Worm (Caenorhabditis elegans): ENCODE measurements around the gene Y9C2UA.1.

Gene Y9C2UA.1

DNA sequence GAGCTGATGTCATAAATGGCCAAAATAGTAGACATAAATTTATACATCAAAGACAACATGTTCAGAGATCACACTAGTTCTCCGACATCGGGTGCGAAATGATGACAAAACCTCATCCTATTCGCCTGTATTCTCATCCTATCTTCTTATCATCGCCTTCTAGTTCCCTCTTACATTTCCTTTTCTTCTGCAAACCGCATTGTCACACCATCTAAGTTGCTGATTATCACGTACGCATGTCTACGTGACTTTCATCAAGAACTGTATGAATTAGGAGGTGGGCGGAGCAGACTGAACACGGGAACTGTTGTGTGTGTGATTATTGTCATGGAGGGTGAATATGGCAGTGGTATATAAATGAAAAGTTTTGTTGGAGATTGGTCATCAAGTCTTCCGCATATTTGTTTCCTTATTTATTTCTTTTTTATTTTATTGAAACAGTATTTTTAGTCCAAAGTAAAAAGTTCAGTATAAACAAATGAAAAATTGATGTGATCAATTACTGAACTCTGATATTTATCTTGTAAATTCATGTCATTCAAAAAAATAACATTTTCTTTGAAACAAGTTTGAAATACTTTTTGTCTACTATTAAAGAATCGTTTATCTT is 20.9 kb downstream of the Y9C2UA.1 start:
- TF ChIP-seq sup-37 (GFP tag; optimal IDR thresholded peaks at IDR 0.05) (no peak), elt-3 (tag; optimal IDR thresholded peaks at IDR 0.05) (peak in 5 of 6 experiments; percentile 18 to 96 (median 82)), C16A3.4 (tag; optimal IDR thresholded peaks at IDR 0.05) (peak; percentile 14), nhr-77 (tag; optimal IDR thresholded peaks at IDR 0.05) (no peak), mef-2 (tag; optimal IDR thresholded peaks at IDR 0.05) (no peak), skn-1 (tag; optimal IDR thresholded peaks at IDR 0.05) (peak; percentile 90), nhr-76 (tag; optimal IDR thresholded peaks at IDR 0.05) (peak; percentile 0), nhr-20 (tag; optimal IDR thresholded peaks at IDR 0.05) (peak; percentile 78), nhr-90 (tag; optimal IDR thresholded peaks at IDR 0.05; ENCODE audit: poor library complexity) (peak; percentile 65), lin-35 (GFP tag; optimal IDR thresholded peaks at IDR 0.05) (peak in 1 of 2 experiments; percentile 42), lin-39 (tag; optimal IDR thresholded peaks at IDR 0.05) (no peak), fkh-10 (GFP tag; optimal IDR thresholded peaks at IDR 0.05) (no peak), ces-1 (GFP tag; optimal IDR thresholded peaks at IDR 0.05) (no peak), mdl-1 (tag; optimal IDR thresholded peaks at IDR 0.05) (peak in 1 of 2 experiments; percentile 58), sox-4 (tag; optimal IDR thresholded peaks at IDR 0.05) (no peak), C34B4.2 (tag; optimal IDR thresholded peaks at IDR 0.05) (no peak), hlh-4 (tag; optimal IDR thresholded peaks at IDR 0.05) (no peak), nhr-28 (tag; optimal IDR thresholded peaks at IDR 0.05) (no peak), mep-1 (tag; optimal IDR thresholded peaks at IDR 0.05) (peak; percentile 19), aha-1 (tag; optimal IDR thresholded peaks at IDR 0.05) (peak; percentile 83), nhr-71 (tag; optimal IDR thresholded peaks at IDR 0.05) (peak; percentile 60), jun-1 (tag; optimal IDR thresholded peaks at IDR 0.05) (no peak), lir-3 (tag; optimal IDR thresholded peaks at IDR 0.05; ENCODE audit: poor library complexity) (no peak), zag-1 (tag; optimal IDR thresholded peaks at IDR 0.05) (no peak), nhr-47 (tag; optimal IDR thresholded peaks at IDR 0.05) (peak; percentile 39), lin-14 (GFP tag; optimal IDR thresholded peaks at IDR 0.05) (peak; percentile 69), fkh-8 (tag; optimal IDR thresholded peaks at IDR 0.05) (no peak), ceh-90 (tag; optimal IDR thresholded peaks at IDR 0.05) (no peak), nhr-85 (tag) (peak; percentile 90), blmp-1 (tag; optimal IDR thresholded peaks at IDR 0.05) (peak; percentile 89), ztf-11 (tag; optimal IDR thresholded peaks at IDR 0.05) (no peak), unc-98 (GFP tag; IDR thresholded peaks at IDR 0.05) (no peak), efl-1 (optimal IDR thresholded peaks at IDR 0.05) (no peak), efl-1 (GFP tag; optimal IDR thresholded peaks at IDR 0.05 in 1 of 2) (peak in 1 of 2 experiments; percentile 87), snu-23 (GFP tag; optimal IDR thresholded peaks at IDR 0.05) (peak; percentile 43), hlh-17 (GFP tag; optimal IDR thresholded peaks at IDR 0.05; ENCODE audit: borderline replicate concordance) (no peak), zip-4 (GFP tag; optimal IDR thresholded peaks at IDR 0.05) (no peak), egl-27 (tag; optimal IDR thresholded peaks at IDR 0.05) (no peak), xbp-1 (tag; optimal IDR thresholded peaks at IDR 0.05) (no peak), tbx-2 (tag; optimal IDR thresholded peaks at IDR 0.05) (peak; percentile 34), fkh-4 (tag; optimal IDR thresholded peaks at IDR 0.05; ENCODE audit: borderline replicate concordance) (no peak), unc-130 (tag; optimal IDR thresholded peaks at IDR 0.05) (peak; percentile 62)

DNA sequence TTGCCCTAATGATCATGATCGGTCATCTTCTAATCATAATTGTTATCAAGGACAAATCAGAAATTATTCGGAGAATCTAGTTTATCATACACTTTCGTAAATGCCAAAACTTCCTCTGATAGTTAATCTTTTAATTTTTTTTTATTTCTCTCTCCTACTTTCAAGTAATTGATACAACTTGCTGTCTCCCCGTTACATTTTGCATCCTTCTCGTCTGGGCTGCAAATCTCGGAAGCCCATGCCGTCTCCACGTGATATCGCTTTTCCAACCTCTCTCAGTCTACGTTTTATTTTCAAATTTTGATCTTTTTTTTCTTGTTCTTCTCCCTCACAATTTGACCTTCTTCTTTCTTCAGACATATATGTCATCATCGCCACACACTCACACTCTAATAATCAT is 21.6 kb downstream of the Y9C2UA.1 start, which contains the start of gene rhy-1:
TSS of gene rhy-1 (plus strand) at position 357 of the 400 bp plus-strand sequence.
- peak; percentile 51 for TF ChIP-seq nhr-71 (tag; optimal IDR thresholded peaks at IDR 0.05)
- no peak for TF ChIP-seq ces-1 (GFP tag; optimal IDR thresholded peaks at IDR 0.05)
- peak; percentile 27 for TF ChIP-seq lin-14 (GFP tag; optimal IDR thresholded peaks at IDR 0.05)
- peak; percentile 53 for TF ChIP-seq nhr-90 (tag; optimal IDR thresholded peaks at IDR 0.05; ENCODE audit: poor library complexity)
- TF ChIP-seq grh-1 (GFP tag; IDR thresholded peaks at IDR 0.05) = 0 out of 2 replicates have a peak, but pooled peaks have one; percentile 20
- no peak for TF ChIP-seq C34B4.2 (tag; optimal IDR thresholded peaks at IDR 0.05)
- peak; percentile 76 for TF ChIP-seq nhr-20 (tag; optimal IDR thresholded peaks at IDR 0.05)
- no peak for TF ChIP-seq lin-39 (tag; optimal IDR thresholded peaks at IDR 0.05)
- no peak for TF ChIP-seq nhr-237 (tag; optimal IDR thresholded peaks at IDR 0.05)
- peak; percentile 2 for TF ChIP-seq blmp-1 (tag; optimal IDR thresholded peaks at IDR 0.05)
- peak in 4 of 6 experiments; percentile 15 to 60 (median 38) for TF ChIP-seq elt-3 (tag; optimal IDR thresholded peaks at IDR 0.05)
- peak; percentile 21 for TF ChIP-seq nhr-47 (tag; optimal IDR thresholded peaks at IDR 0.05)
- TF ChIP-seq nhr-85 (tag) = peak; percentile 75
- peak; percentile 25 for TF ChIP-seq snu-23 (GFP tag; optimal IDR thresholded peaks at IDR 0.05)
